Worm (Caenorhabditis elegans): ENCODE results near the gene arl-1.

arl-1 gene

ce11 chrII:8602337-8602944, 20.6 kb downstream of the arl-1 start, which contains the start of the genes cpf-1 and rpl-26 (continued):
- TF ChIP-seq lin-11 (tag; optimal IDR thresholded peaks at IDR 0.05) (no peak), lin-39 (tag; optimal IDR thresholded peaks at IDR 0.05) (no peak), ztf-4 (tag; optimal IDR thresholded peaks at IDR 0.05) (no peak), aly-2 (tag; optimal IDR thresholded peaks at IDR 0.05) (no peak), C34F6.9 (tag; optimal IDR thresholded peaks at IDR 0.05) (peak; percentile 77), F13H6.1 (tag; optimal IDR thresholded peaks at IDR 0.05) (no peak), dmd-4 (tag; optimal IDR thresholded peaks at IDR 0.05) (no peak), fos-1 (tag; optimal IDR thresholded peaks at IDR 0.05) (peak; percentile 33), nhr-12 (tag; optimal IDR thresholded peaks at IDR 0.05) (no peak), nhr-25 (tag; optimal IDR thresholded peaks at IDR 0.05) (no peak), ceh-82 (tag; optimal IDR thresholded peaks at IDR 0.05) (no peak), unc-39 (tag; optimal IDR thresholded peaks at IDR 0.05) (no peak), ztf-1 (GFP tag; conservative IDR thresholded peaks at IDR 0.05) (no peak), nhr-6 (tag; optimal IDR thresholded peaks at IDR 0.05) (no peak), nhr-11 (tag; optimal IDR thresholded peaks at IDR 0.05) (no peak), R02D3.7 (tag; optimal IDR thresholded peaks at IDR 0.05) (no peak), nhr-10 (tag; optimal IDR thresholded peaks at IDR 0.05) (no peak), lin-13 (GFP tag; optimal IDR thresholded peaks at IDR 0.05) (no peak), nhr-77 (tag; optimal IDR thresholded peaks at IDR 0.05) (no peak), mdl-1 (tag; optimal IDR thresholded peaks at IDR 0.05) (no peak), egl-27 (tag; optimal IDR thresholded peaks at IDR 0.05) (no peak), lsy-2 (tag; optimal IDR thresholded peaks at IDR 0.05) (peak; percentile 22 to 89), blmp-1 (tag; optimal IDR thresholded peaks at IDR 0.05; ENCODE audit: insufficient read depth) (no peak)

ce11 chrII:8603567-8604359, 22.0 kb downstream of the arl-1 start, which contains the start of gene suf-1:
TSS of gene suf-1 (plus strand) at chrII:8603846.
- TF ChIP-seq sma-9 (GFP tag; optimal IDR thresholded peaks at IDR 0.05): peak; percentile 8
- no peak for TF ChIP-seq sma-9 (tag; optimal IDR thresholded peaks at IDR 0.05)
- TF ChIP-seq sem-4 (tag; optimal IDR thresholded peaks at IDR 0.05): peak; percentile 35
- TF ChIP-seq lin-11 (tag; optimal IDR thresholded peaks at IDR 0.05): no peak
- no peak for TF ChIP-seq nhr-237 (tag; optimal IDR thresholded peaks at IDR 0.05)
- peak; percentile 33 for TF ChIP-seq lin-13 (GFP tag; optimal IDR thresholded peaks at IDR 0.05)
- peak; percentile 9 for TF ChIP-seq fos-1 (tag; optimal IDR thresholded peaks at IDR 0.05)
- no peak for TF ChIP-seq nhr-77 (tag; optimal IDR thresholded peaks at IDR 0.05)
- TF ChIP-seq elt-1 (tag; optimal IDR thresholded peaks at IDR 0.05): no peak
- peak; percentile 36 for TF ChIP-seq crh-2 (tag; optimal IDR thresholded peaks at IDR 0.05)
- TF ChIP-seq mab-5 (tag; optimal IDR thresholded peaks at IDR 0.05): no peak
- TF ChIP-seq nhr-129 (tag; optimal IDR thresholded peaks at IDR 0.05): peak; percentile 14
- peak in 1 of 2 experiments; percentile 58 for TF ChIP-seq lsy-2 (tag; optimal IDR thresholded peaks at IDR 0.05)
- no peak for TF ChIP-seq ztf-4 (tag; optimal IDR thresholded peaks at IDR 0.05)
- TF ChIP-seq nhr-21 (tag; optimal IDR thresholded peaks at IDR 0.05): peak; percentile 35

- TF ChIP-seq aly-2 (tag; optimal IDR thresholded peaks at IDR 0.05) (no peak), elt-3 (tag; optimal IDR thresholded peaks at IDR 0.05) (no peak), nhr-12 (tag; optimal IDR thresholded peaks at IDR 0.05) (no peak), zag-1 (tag; optimal IDR thresholded peaks at IDR 0.05) (no peak), mdl-1 (tag; optimal IDR thresholded peaks at IDR 0.05) (no peak), unc-39 (tag; optimal IDR thresholded peaks at IDR 0.05) (no peak), ztf-4 (tag; optimal IDR thresholded peaks at IDR 0.05) (no peak), lin-39 (tag; optimal IDR thresholded peaks at IDR 0.05) (no peak), R02D3.7 (tag; optimal IDR thresholded peaks at IDR 0.05) (no peak), crh-2 (tag; optimal IDR thresholded peaks at IDR 0.05) (no peak), egl-27 (tag; optimal IDR thresholded peaks at IDR 0.05) (no peak), dmd-4 (tag; optimal IDR thresholded peaks at IDR 0.05) (no peak), ceh-82 (tag; optimal IDR thresholded peaks at IDR 0.05) (no peak), sma-3 (GFP tag; optimal IDR thresholded peaks at IDR 0.05) (no peak), blmp-1 (tag; optimal IDR thresholded peaks at IDR 0.05; ENCODE audit: insufficient read depth) (no peak), nhr-77 (tag; optimal IDR thresholded peaks at IDR 0.05) (no peak)
These were observed 24.7 kb downstream of the arl-1 start, which contains the start of gene F28C6.8 for ce11 chrII:8606549-8606948. TSS of gene F28C6.8 (plus strand) at chrII:8606849.

All from whole organism, L2 larva.